Worm (Caenorhabditis elegans): ENCODE results near the gene vmo-1.

DNA sequence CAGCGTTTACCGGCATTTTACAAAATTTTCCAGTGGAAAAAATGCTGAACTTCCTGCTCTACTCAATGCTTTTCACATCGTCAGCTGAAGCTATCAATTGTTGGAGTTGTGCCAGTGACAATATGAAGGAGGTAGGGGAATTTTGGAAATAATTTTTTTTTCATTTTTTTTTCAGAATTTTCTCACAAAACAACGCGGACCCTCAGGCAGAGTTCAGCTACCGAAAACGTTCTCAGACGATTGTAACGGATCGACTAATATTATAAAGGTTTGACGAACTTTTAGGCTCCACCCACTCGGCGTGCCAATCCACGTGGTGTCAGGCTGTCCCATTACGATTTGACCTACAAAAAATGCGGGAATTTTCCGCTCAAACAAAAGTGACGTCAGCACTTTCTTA lies 26.7 kb upstream of the vmo-1 start, which contains the start of gene F26F2.8:
- TF ChIP-seq ztf-23 (GFP tag; IDR thresholded peaks at IDR 0.05): no peak
- TF ChIP-seq T22C8.4 (GFP tag; IDR thresholded peaks at IDR 0.05): no peak
- TF ChIP-seq flt-1 (GFP tag; IDR thresholded peaks at IDR 0.05): no peak
- TF ChIP-seq ref-1 (GFP tag; conservative IDR thresholded peaks at IDR 0.05): no peak
